Fruit fly (Drosophila melanogaster) whole organism, embryonic: ENCODE results near the gene Myo10A.

ENCODE experiments used
- Antp ChIP-seq: fragments of 200-800 bp; sonication (Bioruptor generic); optimal IDR thresholded peaks from 3 replicates; lab custom pipeline; 2016; ENCODE audit warnings: missing biosample characterization, missing genetic modification characterization
- Awh ChIP-seq: fragments of 200-800 bp; sonication (Bioruptor generic); IDR thresholded peaks from 2 replicates; pipeline ENCODE4, ENCODE4 v1.3.6; 2022; ENCODE audit warnings: missing biosample characterization, missing genetic modification characterization
- Bgb ChIP-seq: fragments of 200-800 bp; sonication (Bioruptor generic); IDR thresholded peaks from 2 replicates; pipeline ENCODE4 v1.3.6; 2022; ENCODE audit warnings: missing biosample characterization, missing genetic modification characterization; ENCODE audit not compliant: partially characterized antibody
- Blimp-1 ChIP-seq: fragments of 200-800 bp; sonication (Bioruptor generic); optimal IDR thresholded peaks from 3 replicates; lab custom pipeline; 2018; ENCODE audit warnings: missing biosample characterization, missing genetic modification characterization, mild to moderate bottlenecking, moderate library complexity, missing genetic modification reagents
- CG13424 ChIP-seq: fragments of 200-800 bp; sonication (Bioruptor generic); optimal IDR thresholded peaks from 2 replicates; lab custom pipeline; 2019; ENCODE audit warnings: missing biosample characterization, mild to moderate bottlenecking, missing genetic modification characterization, moderate library complexity
- CG15601 ChIP-seq: fragments of 200-800 bp; sonication (Bioruptor generic); optimal IDR thresholded peaks from 3 replicates; lab custom pipeline; 2019; ENCODE audit warnings: missing biosample characterization, mild to moderate bottlenecking, missing genetic modification characterization, moderate library complexity
- CG17359 ChIP-seq: fragments of 200-800 bp; sonication (Bioruptor generic); optimal IDR thresholded peaks from 3 replicates; lab custom pipeline; 2018; ENCODE audit warnings: missing biosample characterization, mild to moderate bottlenecking, missing genetic modification characterization, moderate library complexity
- CG2202 ChIP-seq: fragments of 200-800 bp; sonication (Bioruptor generic); optimal IDR thresholded peaks from 2 replicates; lab custom pipeline; 2018; ENCODE audit warnings: missing biosample characterization, mild to moderate bottlenecking, missing genetic modification characterization
- CG4360 ChIP-seq: fragments of 200-800 bp; sonication (Bioruptor generic); IDR thresholded peaks from 2 replicates; pipeline ENCODE4 v1.3.6; 2022; ENCODE audit warnings: missing biosample characterization, missing genetic modification characterization
- CG5953 ChIP-seq: fragments of 200-800 bp; sonication (Bioruptor generic); IDR thresholded peaks from 2 replicates; pipeline ENCODE4 v1.3.6; 2022; ENCODE audit warnings: missing biosample characterization, missing genetic modification characterization
- CG8281 ChIP-seq: fragments of 200-800 bp; sonication (Bioruptor generic); optimal IDR thresholded peaks from 2 replicates; lab custom pipeline; 2018; ENCODE audit warnings: missing biosample characterization, mild to moderate bottlenecking, missing genetic modification characterization, moderate library complexity
- CG8359 ChIP-seq: fragments of 200-800 bp; sonication (Bioruptor generic); optimal IDR thresholded peaks from 2 replicates; lab custom pipeline; 2017; ENCODE audit warnings: missing biosample characterization, mild to moderate bottlenecking, missing genetic modification characterization, borderline replicate concordance
- CG8388 ChIP-seq: fragments of 200-800 bp; sonication (Bioruptor generic); optimal IDR thresholded peaks from 2 replicates; lab custom pipeline; 2019; ENCODE audit warnings: missing biosample characterization, mild to moderate bottlenecking, missing genetic modification characterization, moderate library complexity
- CG8765 ChIP-seq: fragments of 200-800 bp; sonication (Bioruptor generic); IDR thresholded peaks from 2 replicates; pipeline ENCODE4 v1.3.6; 2022; ENCODE audit warnings: missing biosample characterization, missing genetic modification characterization
- CG8944 ChIP-seq: fragments of 200-800 bp; sonication (Bioruptor generic); optimal IDR thresholded peaks from 3 replicates; lab custom pipeline; 2016; ENCODE audit warnings: missing biosample characterization, missing genetic modification characterization
- Doc3 ChIP-seq: fragments of 200-800 bp; sonication (Bioruptor generic); IDR thresholded peaks from 3 replicates; pipeline ENCODE4 v1.3.6; 2022; ENCODE audit warnings: missing biosample characterization, missing genetic modification characterization; ENCODE audit not compliant: partially characterized antibody
- Ets65A ChIP-seq: fragments of 200-800 bp; sonication (Bioruptor generic); peaks from one replicate; lab custom pipeline; 2016; ENCODE audit warnings: missing biosample characterization, missing genetic modification characterization
- Fer2 ChIP-seq: fragments of 200-800 bp; sonication (Bioruptor generic); optimal IDR thresholded peaks from 2 replicates; lab custom pipeline; 2018; ENCODE audit warnings: missing biosample characterization, mild to moderate bottlenecking, missing genetic modification characterization, moderate library complexity
- Gug ChIP-seq: fragments of 200-800 bp; sonication (Bioruptor generic); IDR thresholded peaks from 4 replicates; pipeline ENCODE4 v1.3.6; 2022; ENCODE audit warnings: missing biosample characterization, missing genetic modification characterization
- HLH4C ChIP-seq: fragments of 200-800 bp; sonication (Bioruptor generic); IDR thresholded peaks from 3 replicates; pipeline ENCODE4 v1.3.6; 2022; ENCODE audit warnings: missing biosample characterization, missing genetic modification characterization; ENCODE audit not compliant: partially characterized antibody
- HmgD ChIP-seq: fragments of 200-800 bp; sonication (Bioruptor generic); optimal IDR thresholded peaks from 3 replicates; lab custom pipeline; 2016; ENCODE audit warnings: missing biosample characterization, missing genetic modification characterization
- Hr3 ChIP-seq: fragments of 200-800 bp; sonication (Bioruptor generic); optimal IDR thresholded peaks from 3 replicates; lab custom pipeline; 2016; ENCODE audit warnings: missing biosample characterization, missing genetic modification characterization
- Mad ChIP-seq: fragments of 200-800 bp; sonication (Bioruptor generic); optimal IDR thresholded peaks from 2 replicates; lab custom pipeline; 2016; ENCODE audit warnings: missing biosample characterization, missing genetic modification characterization
- Max ChIP-seq: fragments of 200-800 bp; sonication (Bioruptor generic); optimal IDR thresholded peaks from 2 replicates; lab custom pipeline; 2016; ENCODE audit warnings: missing biosample characterization, mild to moderate bottlenecking, missing genetic modification characterization
- Mes4 ChIP-seq: fragments of 200-800 bp; sonication (Bioruptor generic); optimal IDR thresholded peaks from 2 replicates; lab custom pipeline; 2016; ENCODE audit warnings: missing biosample characterization, missing genetic modification characterization
- Oli ChIP-seq: fragments of 200-800 bp; sonication (Bioruptor generic); optimal IDR thresholded peaks from 2 replicates; lab custom pipeline; 2018; ENCODE audit warnings: missing biosample characterization, mild to moderate bottlenecking, missing genetic modification characterization, moderate library complexity
- Poxn ChIP-seq: fragments of 200-800 bp; sonication (Bioruptor generic); IDR thresholded peaks from 2 replicates; pipeline ENCODE4 v1.3.6; 2022; ENCODE audit warnings: missing biosample characterization, missing genetic modification characterization
- Stat92E ChIP-seq, 3 experiments: fragments of >200 bp in 2 of 3; fragments of 200-800 bp in 1 of 3; sonication (Bioruptor generic) in 1 of 3; optimal IDR thresholded peaks; 2 replicates each; lab custom pipeline; 2017 to 2019; ENCODE audit warnings: missing biosample characterization in 3 of 3, missing genetic modification characterization in 3 of 3, mild to moderate bottlenecking in 1 of 3, moderate library complexity in 1 of 3
- Vsx1 ChIP-seq: fragments of 200-800 bp; sonication (Bioruptor generic); optimal IDR thresholded peaks from 2 replicates; lab custom pipeline; 2017; ENCODE audit warnings: missing biosample characterization, mild to moderate bottlenecking, missing genetic modification characterization, missing genetic modification reagents
- cato ChIP-seq: fragments of 200-800 bp; sonication (Bioruptor generic); optimal IDR thresholded peaks from 2 replicates; lab custom pipeline; 2016; ENCODE audit warnings: missing biosample characterization, missing genetic modification characterization, borderline replicate concordance
- caup ChIP-seq: fragments of 200-800 bp; sonication (Bioruptor generic); optimal IDR thresholded peaks from 3 replicates; lab custom pipeline; 2017; ENCODE audit warnings: missing biosample characterization, mild to moderate bottlenecking, missing genetic modification characterization, moderate library complexity; ENCODE audit not compliant: severe bottlenecking
- ci ChIP-seq: fragments of 200-800 bp; sonication (Bioruptor generic); IDR thresholded peaks from 3 replicates; pipeline ENCODE4 v1.3.6; 2022; ENCODE audit warnings: missing biosample characterization, missing genetic modification characterization
- disco-r ChIP-seq: fragments of 200-800 bp; sonication (Bioruptor generic); optimal IDR thresholded peaks from 2 replicates; lab custom pipeline; 2016; ENCODE audit warnings: missing biosample characterization, missing genetic modification characterization
- dpn ChIP-seq, 2 experiments: fragments of 200-800 bp; sonication (Bioruptor generic); optimal IDR thresholded peaks; 3 replicates each; lab custom pipeline; 2016; ENCODE audit warnings: missing biosample characterization in 2 of 2, missing genetic modification characterization in 2 of 2
- fd102C ChIP-seq: fragments of 200-800 bp; sonication (Bioruptor generic); optimal IDR thresholded peaks from 2 replicates; lab custom pipeline; 2018; ENCODE audit warnings: missing biosample characterization, mild to moderate bottlenecking, missing genetic modification characterization, moderate library complexity
- fd3F ChIP-seq: fragments of 200-800 bp; sonication (Bioruptor generic); optimal IDR thresholded peaks from 2 replicates; lab custom pipeline; 2018; ENCODE audit warnings: missing biosample characterization, mild to moderate bottlenecking, missing genetic modification characterization, moderate library complexity
- fd64A ChIP-seq: fragments of 200-800 bp; sonication (Bioruptor generic); optimal IDR thresholded peaks from 3 replicates; lab custom pipeline; 2018; ENCODE audit warnings: missing biosample characterization, mild to moderate bottlenecking, missing genetic modification characterization
- fu2 ChIP-seq: fragments of 200-800 bp; sonication (Bioruptor generic); optimal IDR thresholded peaks from 2 replicates; lab custom pipeline; 2016; ENCODE audit warnings: missing biosample characterization, missing genetic modification characterization
- gcm ChIP-seq: fragments of 200-800 bp; sonication (Bioruptor generic); optimal IDR thresholded peaks from 2 replicates; lab custom pipeline; 2019; ENCODE audit warnings: missing biosample characterization, mild to moderate bottlenecking, missing genetic modification characterization, moderate library complexity
- gem ChIP-seq: fragments of 200-800 bp; sonication (Bioruptor generic); optimal IDR thresholded peaks from 2 replicates; lab custom pipeline; 2019; ENCODE audit warnings: missing biosample characterization, mild to moderate bottlenecking, missing genetic modification characterization, moderate library complexity
- gro ChIP-seq: fragments of 200-800 bp; sonication (Bioruptor generic); optimal IDR thresholded peaks from 2 replicates; lab custom pipeline; 2016; ENCODE audit warnings: missing biosample characterization, missing genetic modification characterization
- jing ChIP-seq: fragments of 200-800 bp; sonication (Bioruptor generic); optimal IDR thresholded peaks from 2 replicates; lab custom pipeline; 2018; ENCODE audit warnings: missing biosample characterization, mild to moderate bottlenecking, missing genetic modification characterization
- pfk ChIP-seq: fragments of 200-800 bp; sonication (Bioruptor generic); optimal IDR thresholded peaks from 2 replicates; lab custom pipeline; 2018; ENCODE audit warnings: missing biosample characterization, mild to moderate bottlenecking, missing genetic modification characterization, moderate library complexity
- prd ChIP-seq, 3 experiments: fragments of >200 bp in 2 of 3; fragments of 200-800 bp in 1 of 3; sonication (Bioruptor generic) in 1 of 3; optimal IDR thresholded peaks in 2 of 3; IDR thresholded peaks in 1 of 3; 2 replicates in 2 of 3; 3 replicates in 1 of 3; pipeline versions ENCODE4 v1.3.6 to Lab custom; 2017 to 2022; ENCODE audit warnings: missing biosample characterization in 1 of 3, missing genetic modification characterization in 1 of 3
- ranshi ChIP-seq: fragments of 200-800 bp; sonication (Bioruptor generic); IDR thresholded peaks from 2 replicates; pipeline ENCODE4 v1.3.6; 2022; ENCODE audit warnings: missing biosample characterization, missing genetic modification characterization
- row ChIP-seq: fragments of 200-800 bp; sonication (Bioruptor generic); IDR thresholded peaks from 3 replicates; pipeline ENCODE4 v1.3.6; 2022; ENCODE audit warnings: missing biosample characterization, missing genetic modification characterization
- seq ChIP-seq: fragments of 200-800 bp; sonication (Bioruptor generic); IDR thresholded peaks from 2 replicates; pipeline ENCODE4 v1.3.6; 2022; ENCODE audit warnings: missing biosample characterization, missing genetic modification characterization
- tup ChIP-seq: fragments of 200-800 bp; sonication (Bioruptor generic); optimal IDR thresholded peaks from 2 replicates; lab custom pipeline; 2016; ENCODE audit warnings: missing biosample characterization, mild to moderate bottlenecking, missing genetic modification characterization, moderate library complexity
- vvl ChIP-seq: fragments of 200-800 bp; sonication (Bioruptor generic); IDR thresholded peaks from 2 replicates; pipeline ENCODE4 v1.3.6; 2022; ENCODE audit warnings: missing biosample characterization, missing genetic modification characterization
- wdn ChIP-seq: fragments of 200-800 bp; sonication (Bioruptor generic); IDR thresholded peaks from 2 replicates; pipeline ENCODE4 v1.3.6; 2022; ENCODE audit warnings: missing biosample characterization, missing genetic modification characterization

Myo10A gene

DNA sequence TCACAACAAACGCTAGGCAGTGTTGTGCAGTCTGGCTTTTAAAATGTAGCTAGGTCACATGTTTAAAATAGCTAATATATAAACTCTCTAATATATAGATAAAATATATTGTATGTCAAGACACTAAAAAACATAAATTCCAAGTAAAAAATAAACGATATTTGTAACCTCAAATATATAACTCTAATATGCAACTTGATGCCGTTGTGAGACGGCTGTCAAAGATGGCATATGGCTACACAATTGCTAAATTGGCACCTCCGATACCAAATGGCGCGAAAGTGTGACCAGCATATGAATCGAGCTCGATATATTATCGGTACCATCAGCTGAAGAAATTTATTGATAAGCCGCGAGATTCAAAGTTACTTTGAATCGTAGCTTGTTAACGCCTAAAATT, 31.4 kb upstream of the Myo10A start, which contains the start of gene CG1582 (continued):
- TF ChIP-seq Gug (no peak), Max (peak; percentile 5), wdn (GFP tag; lab: Robert Waterston, UW) (no peak), ci (GFP tag; lab: Robert Waterston, UW) (no peak), Antp (no peak), CG4360 (GFP tag; lab: Robert Waterston, UW) (no peak), vvl (GFP tag; lab: Robert Waterston, UW) (no peak), Doc3 (GFP tag; lab: Robert Waterston, UW) (no peak), Vsx1 (GFP tag; lab: Kevin White, UChicago) (no peak), Bgb (GFP tag; lab: Robert Waterston, UW) (no peak), fd102C (GFP tag; lab: Kevin White, UChicago) (no peak), Awh (GFP tag; lab: Robert Waterston, UW) (no peak), prd (optimal IDR thresholded peaks at IDR 0.05; lab: Kevin White, UChicago) (no peak), prd (GFP tag; IDR thresholded peaks at IDR 0.05; lab: Robert Waterston, UW) (0 out of 3 replicates have a peak, but pooled peaks have one; percentile 25), Stat92E (GFP tag; optimal IDR thresholded peaks at IDR 0.05; lab: Kevin White, UChicago) (no peak), gem (peak; percentile 50), Poxn (GFP tag; lab: Robert Waterston, UW) (no peak), dpn (GFP tag; optimal IDR thresholded peaks at IDR 0.05; lab: Kevin White, UChicago) (peak in 1 of 2 experiments; percentile 23), CG17359 (tag; lab: Kevin White, UChicago) (no peak), ranshi (GFP tag; lab: Robert Waterston, UW) (no peak), CG15601 (peak; percentile 14), HLH4C (GFP tag; lab: Robert Waterston, UW) (no peak), Hr3 (GFP tag; lab: Kevin White, UChicago) (no peak), CG8359 (no peak), row (GFP tag; lab: Robert Waterston, UW) (peak; percentile 94), Oli (tag; lab: Kevin White, UChicago) (peak; percentile 14), HmgD (GFP tag; lab: Kevin White, UChicago) (no peak), fd64A (GFP tag; lab: Kevin White, UChicago) (no peak), Mes4 (no peak), jing (GFP tag; lab: Kevin White, UChicago) (no peak), Mad (GFP tag; lab: Kevin White, UChicago) (no peak), CG13424 (peak; percentile 40), fd3F (GFP tag; lab: Kevin White, UChicago) (no peak), CG2202 (tag; lab: Kevin White, UChicago) (no peak), seq (GFP tag; lab: Robert Waterston, UW) (no peak), cato (GFP tag; lab: Kevin White, UChicago) (no peak), CG8765 (no peak), gro (no peak), gcm (GFP tag; lab: Kevin White, UChicago) (peak; percentile 14), Ets65A (GFP tag; lab: Kevin White, UChicago) (no peak), CG8944 (GFP tag; lab: Kevin White, UChicago) (no peak), disco-r (GFP tag; lab: Kevin White, UChicago) (no peak), Blimp-1 (GFP tag; lab: Kevin White, UChicago) (no peak), Fer2 (tag; lab: Kevin White, UChicago) (no peak), tup (GFP tag; lab: Kevin White, UChicago) (no peak), CG8388 (peak; percentile 83), caup (GFP tag; lab: Kevin White, UChicago) (no peak), fu2 (GFP tag; lab: Kevin White, UChicago) (no peak), CG8281 (no peak), CG5953 (GFP tag; lab: Robert Waterston, UW) (no peak), pfk (GFP tag; lab: Kevin White, UChicago) (no peak)
